Fruit fly (Drosophila melanogaster) whole organism, embryonic: Measurements from ENCODE around the gene CG46303.

Experiments
- Asciz ChIP-seq: fragments of 200-800 bp; sonication (Bioruptor generic); optimal IDR thresholded peaks from 2 replicates; lab custom pipeline; 2017; ENCODE audit warnings: missing biosample characterization, mild to moderate bottlenecking, missing genetic modification characterization, missing genetic modification reagents
- CG10431 ChIP-seq: fragments of 200-800 bp; sonication (Bioruptor generic); optimal IDR thresholded peaks from 3 replicates; lab custom pipeline; 2018; ENCODE audit warnings: missing biosample characterization, mild to moderate bottlenecking, missing genetic modification characterization
- CG10543 ChIP-seq: fragments of 200-800 bp; sonication (Bioruptor generic); optimal IDR thresholded peaks from 3 replicates; lab custom pipeline; 2017; ENCODE audit warnings: missing biosample characterization, mild to moderate bottlenecking, missing genetic modification characterization, moderate library complexity
- CG13296 ChIP-seq: fragments of 200-800 bp; sonication (Bioruptor generic); optimal IDR thresholded peaks from 3 replicates; lab custom pipeline; 2018; ENCODE audit warnings: missing biosample characterization, mild to moderate bottlenecking, missing genetic modification characterization
- CG15011 ChIP-seq: fragments of 200-800 bp; sonication (Bioruptor generic); optimal IDR thresholded peaks from 3 replicates; lab custom pipeline; 2018; ENCODE audit warnings: missing biosample characterization, mild to moderate bottlenecking, missing genetic modification characterization
- CG16779 ChIP-seq: fragments of 200-800 bp; sonication (Bioruptor generic); IDR thresholded peaks from 2 replicates; pipeline ENCODE4 v1.3.6; 2022; ENCODE audit warnings: missing biosample characterization, missing genetic modification characterization
- CG17359 ChIP-seq: fragments of 200-800 bp; sonication (Bioruptor generic); optimal IDR thresholded peaks from 3 replicates; lab custom pipeline; 2018; ENCODE audit warnings: missing biosample characterization, mild to moderate bottlenecking, missing genetic modification characterization, moderate library complexity
- CG18619 ChIP-seq: fragments of 200-800 bp; sonication (Bioruptor generic); optimal IDR thresholded peaks from 3 replicates; lab custom pipeline; 2017; ENCODE audit warnings: missing biosample characterization, mild to moderate bottlenecking, missing genetic modification characterization
- CG2202 ChIP-seq: fragments of 200-800 bp; sonication (Bioruptor generic); optimal IDR thresholded peaks from 2 replicates; lab custom pipeline; 2018; ENCODE audit warnings: missing biosample characterization, mild to moderate bottlenecking, missing genetic modification characterization
- CG30020 ChIP-seq: fragments of 200-800 bp; optimal IDR thresholded peaks from 2 replicates; lab custom pipeline; 2019; ENCODE audit warnings: missing biosample characterization, mild to moderate bottlenecking, missing genetic modification characterization, moderate library complexity
- CG34376 ChIP-seq: fragments of 200-800 bp; sonication (Bioruptor generic); optimal IDR thresholded peaks from 2 replicates; lab custom pipeline; 2018; ENCODE audit warnings: missing biosample characterization, mild to moderate bottlenecking, missing genetic modification characterization
- CG4282 ChIP-seq: fragments of 200-800 bp; sonication (Bioruptor generic); optimal IDR thresholded peaks from 2 replicates; lab custom pipeline; 2016; ENCODE audit warnings: missing biosample characterization, missing genetic modification characterization
- CG4404 ChIP-seq: fragments of 200-800 bp; sonication (Bioruptor generic); IDR thresholded peaks from 2 replicates; pipeline ENCODE4 v1.3.6; 2022; ENCODE audit warnings: missing biosample characterization, missing genetic modification characterization
- CG4854 ChIP-seq: fragments of 200-800 bp; sonication (Bioruptor generic); optimal IDR thresholded peaks from 2 replicates; lab custom pipeline; 2016; ENCODE audit warnings: missing biosample characterization, missing genetic modification characterization, inconsistent platforms
- CG6854 ChIP-seq: fragments of 200-800 bp; sonication (Bioruptor generic); optimal IDR thresholded peaks from 3 replicates; lab custom pipeline; 2017; ENCODE audit warnings: missing biosample characterization, mild to moderate bottlenecking, missing genetic modification characterization
- CG7271 ChIP-seq: fragments of 200-800 bp; sonication (Bioruptor generic); optimal IDR thresholded peaks from 2 replicates; lab custom pipeline; 2018; ENCODE audit warnings: missing biosample characterization, mild to moderate bottlenecking, missing genetic modification characterization, moderate library complexity
- CG8290 ChIP-seq, 3 experiments: fragments of 200-800 bp; sonication (Bioruptor generic); optimal IDR thresholded peaks; 2 replicates each; lab custom pipeline; 2016 to 2019; ENCODE audit warnings: missing biosample characterization in 3 of 3, missing genetic modification characterization in 3 of 3, mild to moderate bottlenecking in 2 of 3, moderate library complexity in 1 of 3
- CHES-1-like ChIP-seq: fragments of 200-800 bp; sonication (Bioruptor generic); optimal IDR thresholded peaks from 2 replicates; lab custom pipeline; 2016; ENCODE audit warnings: missing biosample characterization, missing genetic modification characterization
- CkIIα-i1 ChIP-seq: fragments of 200-800 bp; sonication (Bioruptor generic); IDR thresholded peaks from 2 replicates; pipeline ENCODE4 v1.3.6; 2022; ENCODE audit warnings: missing biosample characterization, missing genetic modification characterization
- D19A ChIP-seq: fragments of 200-800 bp; optimal IDR thresholded peaks from 3 replicates; lab custom pipeline; 2019; ENCODE audit warnings: missing biosample characterization, mild to moderate bottlenecking, missing genetic modification characterization, moderate library complexity
- ERR ChIP-seq: fragments of 200-800 bp; sonication (Bioruptor generic); optimal IDR thresholded peaks from 2 replicates; lab custom pipeline; 2016; ENCODE audit warnings: missing biosample characterization, missing genetic modification characterization
- Gsc ChIP-seq: fragments of 200-800 bp; sonication (Bioruptor generic); IDR thresholded peaks from 2 replicates; pipeline ENCODE4 v1.3.6; 2022; ENCODE audit warnings: missing biosample characterization, missing genetic modification characterization
- HLH54F ChIP-seq: fragments of 200-800 bp; sonication (Bioruptor generic); optimal IDR thresholded peaks from 3 replicates; lab custom pipeline; 2016; ENCODE audit warnings: missing biosample characterization, missing genetic modification characterization
- Hr51 ChIP-seq, 2 experiments: fragments of 200-800 bp; sonication (Bioruptor generic); optimal IDR thresholded peaks; 2 replicates in 1 of 2; 3 replicates in 1 of 2; lab custom pipeline; 2016 to 2018; ENCODE audit warnings: missing biosample characterization in 2 of 2, missing genetic modification characterization in 2 of 2, mild to moderate bottlenecking in 1 of 2, moderate library complexity in 1 of 2
- NC2β ChIP-seq: fragments of 200-800 bp; sonication (Bioruptor generic); optimal IDR thresholded peaks from 2 replicates; lab custom pipeline; 2016; ENCODE audit warnings: missing biosample characterization, missing genetic modification characterization
- NK7.1 ChIP-seq: fragments of 200-800 bp; sonication (Bioruptor generic); optimal IDR thresholded peaks from 3 replicates; lab custom pipeline; 2016; ENCODE audit warnings: missing biosample characterization, missing genetic modification characterization
- Nf-YA ChIP-seq: fragments of 200-800 bp; sonication (Bioruptor generic); IDR thresholded peaks from 2 replicates; pipeline ENCODE4 v1.3.6; 2022; ENCODE audit warnings: missing biosample characterization, missing genetic modification characterization
- Sox100B ChIP-seq: fragments of 200-800 bp; sonication (Bioruptor generic); optimal IDR thresholded peaks from 3 replicates; lab custom pipeline; 2018; ENCODE audit warnings: missing biosample characterization, mild to moderate bottlenecking, missing genetic modification characterization
- bab2 ChIP-seq: fragments of 200-800 bp; sonication (Bioruptor generic); optimal IDR thresholded peaks from 2 replicates; lab custom pipeline; 2016; ENCODE audit warnings: missing biosample characterization, missing genetic modification characterization
- bowl ChIP-seq: fragments of 200-800 bp; sonication (Bioruptor generic); IDR thresholded peaks from 2 replicates; pipeline ENCODE4 v1.3.6; 2022; ENCODE audit warnings: missing biosample characterization, missing genetic modification characterization
- danr ChIP-seq: fragments of 200-800 bp; sonication (Bioruptor generic); IDR thresholded peaks from 2 replicates; pipeline ENCODE4 v1.3.6; 2022; ENCODE audit warnings: missing biosample characterization, missing genetic modification characterization
- fu2 ChIP-seq: fragments of 200-800 bp; sonication (Bioruptor generic); optimal IDR thresholded peaks from 2 replicates; lab custom pipeline; 2016; ENCODE audit warnings: missing biosample characterization, missing genetic modification characterization
- gcm ChIP-seq: fragments of 200-800 bp; sonication (Bioruptor generic); optimal IDR thresholded peaks from 2 replicates; lab custom pipeline; 2019; ENCODE audit warnings: missing biosample characterization, mild to moderate bottlenecking, missing genetic modification characterization, moderate library complexity
- gfzf ChIP-seq: fragments of 200-800 bp; sonication (Bioruptor generic); optimal IDR thresholded peaks from 2 replicates; lab custom pipeline; 2016; ENCODE audit warnings: missing biosample characterization, mild to moderate bottlenecking, missing genetic modification characterization, moderate library complexity
- ham ChIP-seq: fragments of 200-800 bp; sonication (Bioruptor generic); IDR thresholded peaks from 2 replicates; pipeline ENCODE4 v1.3.6; 2022; ENCODE audit warnings: missing biosample characterization, missing genetic modification characterization
- insv ChIP-seq, 2 experiments: fragments of 200-800 bp; sonication (Bioruptor generic); optimal IDR thresholded peaks; 3 replicates each; lab custom pipeline; 2016 to 2018; ENCODE audit warnings: missing biosample characterization in 2 of 2, missing genetic modification characterization in 2 of 2
- kay ChIP-seq: fragments of 200-800 bp; sonication (Bioruptor generic); optimal IDR thresholded peaks from 2 replicates; lab custom pipeline; 2016; ENCODE audit warnings: missing biosample characterization, missing genetic modification characterization
- klu ChIP-seq: fragments of 200-800 bp; sonication (Bioruptor generic); IDR thresholded peaks from 2 replicates; pipeline ENCODE4 v1.3.6; 2022; ENCODE audit warnings: missing biosample characterization, missing genetic modification characterization
- lilli ChIP-seq: fragments of 200-800 bp; sonication (Bioruptor generic); optimal IDR thresholded peaks from 3 replicates; lab custom pipeline; 2016; ENCODE audit warnings: missing biosample characterization, missing genetic modification characterization
- luna ChIP-seq: fragments of 200-800 bp; sonication (Bioruptor generic); optimal IDR thresholded peaks from 2 replicates; lab custom pipeline; 2016; ENCODE audit warnings: missing biosample characterization, missing genetic modification characterization
- mirr ChIP-seq: fragments of 200-800 bp; sonication (Bioruptor generic); optimal IDR thresholded peaks from 3 replicates; lab custom pipeline; 2018; ENCODE audit warnings: missing biosample characterization, mild to moderate bottlenecking, missing genetic modification characterization
- nau ChIP-seq: fragments of 200-800 bp; sonication (Bioruptor generic); optimal IDR thresholded peaks from 3 replicates; lab custom pipeline; 2017; ENCODE audit warnings: missing biosample characterization, mild to moderate bottlenecking, missing genetic modification characterization, missing genetic modification reagents
- nerfin-1 ChIP-seq: fragments of 200-800 bp; sonication (Bioruptor generic); optimal IDR thresholded peaks from 3 replicates; lab custom pipeline; 2019; ENCODE audit warnings: missing biosample characterization, mild to moderate bottlenecking, missing genetic modification characterization, moderate library complexity
- pb ChIP-seq: fragments of 200-800 bp; sonication (Bioruptor generic); optimal IDR thresholded peaks from 3 replicates; lab custom pipeline; 2016; ENCODE audit warnings: missing biosample characterization, missing genetic modification characterization
- peb ChIP-seq: fragments of 200-800 bp; sonication (Bioruptor generic); IDR thresholded peaks from 2 replicates; pipeline ENCODE4 v1.3.6; 2022; ENCODE audit warnings: missing biosample characterization, missing genetic modification characterization
- prd ChIP-seq, 3 experiments: fragments of >200 bp in 2 of 3; fragments of 200-800 bp in 1 of 3; sonication (Bioruptor generic) in 1 of 3; optimal IDR thresholded peaks in 2 of 3; IDR thresholded peaks in 1 of 3; 2 replicates in 2 of 3; 3 replicates in 1 of 3; pipeline versions ENCODE4 v1.3.6 to Lab custom; 2017 to 2022; ENCODE audit warnings: missing biosample characterization in 1 of 3, missing genetic modification characterization in 1 of 3
- sc ChIP-seq, 3 experiments: fragments of >200 bp in 2 of 3; fragments of 200-800 bp in 1 of 3; sonication (Bioruptor generic) in 1 of 3; optimal IDR thresholded peaks; 2 replicates in 2 of 3; 3 replicates in 1 of 3; lab custom pipeline; 2017; ENCODE audit warnings: mild to moderate bottlenecking in 1 of 3, missing biosample characterization in 1 of 3, missing genetic modification characterization in 1 of 3, missing genetic modification reagents in 1 of 3
- tgo ChIP-seq: fragments of 200-800 bp; sonication (Bioruptor generic); IDR thresholded peaks from 3 replicates; pipeline ENCODE4 v1.3.6; 2022; ENCODE audit warnings: missing biosample characterization, missing genetic modification characterization
- usp ChIP-seq: fragments of >200 bp; optimal IDR thresholded peaks from 2 replicates; lab custom pipeline; 2017; ENCODE audit warnings: missing biosample characterization, missing genetic modification characterization
- zfh1 ChIP-seq: fragments of 200-800 bp; sonication (Bioruptor generic); IDR thresholded peaks from 3 replicates; pipeline ENCODE4 v1.3.6; 2022; ENCODE audit warnings: missing biosample characterization, missing genetic modification characterization

Gene CG46303

DNA sequence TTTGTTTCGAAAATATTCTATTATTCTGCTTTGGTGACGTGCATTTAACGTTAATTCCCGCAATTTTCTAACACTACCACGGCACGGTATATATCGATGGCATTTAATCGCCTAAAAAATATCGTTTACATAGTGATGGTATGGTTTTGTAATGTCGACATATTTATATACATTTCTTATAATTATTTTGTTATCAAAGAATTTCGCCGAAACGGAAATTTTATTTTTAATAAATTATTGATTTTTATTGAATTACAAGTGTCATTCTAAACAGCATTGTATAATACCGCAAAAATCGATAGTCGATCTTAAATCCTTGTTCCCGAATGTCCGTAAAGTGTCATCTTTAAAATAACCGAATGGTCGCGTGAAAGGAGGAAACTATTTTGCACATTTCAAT lies 2.7 kb downstream of the CG46303 start, which contains the start of the genes Sec20 and dgrn:
TSS of gene Sec20 (minus strand) at position 77 of the 400 bp plus-strand sequence.
TSS of gene dgrn (plus strand) at position 160 of the 400 bp plus-strand sequence.
- TF ChIP-seq Asciz (GFP tag; lab: Kevin White, UChicago) (no peak), CG4282 (GFP tag; lab: Kevin White, UChicago) (no peak), CkIIα-i1 (GFP tag; lab: Robert Waterston, UW) (no peak), prd (optimal IDR thresholded peaks at IDR 0.05; lab: Kevin White, UChicago) (no peak), prd (GFP tag; IDR thresholded peaks at IDR 0.05; lab: Robert Waterston, UW) (peak; percentile 75), CG30020 (tag; lab: Kevin White, UChicago) (peak; percentile 78), CG16779 (GFP tag; lab: Robert Waterston, UW) (no peak), Nf-YA (GFP tag; lab: Robert Waterston, UW) (no peak), NK7.1 (no peak), nerfin-1 (peak; percentile 60), kay (peak; percentile 44), danr (GFP tag; lab: Robert Waterston, UW) (peak; percentile 59), tgo (GFP tag; lab: Robert Waterston, UW) (peak; percentile 51), Hr51 (GFP tag; optimal IDR thresholded peaks at IDR 0.05; lab: Kevin White, UChicago) (peak; percentile 40 to 55), usp (GFP tag; lab: Kevin White, UChicago) (no peak), CG18619 (peak; percentile 46), CG15011 (GFP tag; lab: Kevin White, UChicago) (no peak), Gsc (GFP tag; lab: Robert Waterston, UW) (no peak), CG10543 (GFP tag; lab: Kevin White, UChicago) (peak; percentile 53), lilli (GFP tag; lab: Kevin White, UChicago) (peak; percentile 76), ham (GFP tag; lab: Robert Waterston, UW) (no peak), CG8290 (GFP tag; optimal IDR thresholded peaks at IDR 0.05; lab: Kevin White, UChicago) (peak; percentile 69), CG8290 (tag; optimal IDR thresholded peaks at IDR 0.05; lab: Kevin White, UChicago) (no peak), peb (GFP tag; lab: Robert Waterston, UW) (no peak), CG10431 (no peak), mirr (GFP tag; lab: Kevin White, UChicago) (no peak), CG17359 (tag; lab: Kevin White, UChicago) (peak; percentile 29), CG13296 (peak; percentile 38), zfh1 (peak; percentile 66), D19A (tag; lab: Kevin White, UChicago) (peak; percentile 70), pb (GFP tag; lab: Kevin White, UChicago) (no peak), ERR (GFP tag; lab: Kevin White, UChicago) (no peak), CG4854 (GFP tag; lab: Kevin White, UChicago) (peak; percentile 50), bab2 (GFP tag; lab: Kevin White, UChicago) (peak; percentile 21), sc (optimal IDR thresholded peaks at IDR 0.05; lab: Kevin White, UChicago) (no peak), sc (GFP tag; optimal IDR thresholded peaks at IDR 0.05; lab: Kevin White, UChicago) (peak; percentile 30), bowl (GFP tag; lab: Robert Waterston, UW) (no peak), CG7271 (tag; lab: Kevin White, UChicago) (peak; percentile 50), CG34376 (peak; percentile 1), CHES-1-like (GFP tag; lab: Kevin White, UChicago) (peak; percentile 48), klu (GFP tag; lab: Robert Waterston, UW) (no peak; the same call in 1 of the 2 replicates), gcm (peak; percentile 61), NC2β (GFP tag; lab: Kevin White, UChicago) (no peak), gfzf (GFP tag; lab: Kevin White, UChicago) (peak; percentile 50), luna (GFP tag; lab: Kevin White, UChicago) (no peak), Sox100B (peak; percentile 53), fu2 (no peak), HLH54F (GFP tag; lab: Kevin White, UChicago) (peak; percentile 23), CG4404 (peak; percentile 53), insv (GFP tag; optimal IDR thresholded peaks at IDR 0.05; lab: Kevin White, UChicago) (peak in 1 of 2 experiments; percentile 44), nau (GFP tag; lab: Kevin White, UChicago) (no peak), CG2202 (tag; lab: Kevin White, UChicago) (peak; percentile 37), CG6854 (GFP tag; lab: Kevin White, UChicago) (no peak)
